Fruit fly (Drosophila melanogaster): ENCODE data around the gene Cpr65Ax2.
A peak's percentile ranks its signal among the peaks of the same experiment; 100 is the strongest.

Cpr65Ax2 gene

dm6 chr3L:6181776-6182175, 31.1 kb upstream of the Cpr65Ax2 start, which contains the start of gene CG10274 (continued):
- peak; percentile 79 for TF ChIP-seq CHES-1-like (GFP tag; optimal IDR thresholded peaks at IDR 0.05)
- peak; percentile 78 for TF ChIP-seq CG3847 (GFP tag; IDR thresholded peaks at IDR 0.05)
- TF ChIP-seq sna (GFP tag; IDR thresholded peaks at IDR 0.05; ENCODE audit: partially characterized antibody), result no peak
- TF ChIP-seq dati (GFP tag; IDR thresholded peaks at IDR 0.05), result no peak
- TF ChIP-seq CG1832 (GFP tag; optimal IDR thresholded peaks at IDR 0.05), result no peak
- no peak for TF ChIP-seq CTCF (GFP tag; optimal IDR thresholded peaks at IDR 0.05)
- TF ChIP-seq CG2116 (GFP tag; optimal IDR thresholded peaks at IDR 0.05), result peak; percentile 77
- peak; percentile 35; the same call in 1 of the 3 replicates for TF ChIP-seq ci (GFP tag; IDR thresholded peaks at IDR 0.05)
- TF ChIP-seq gt (GFP tag; IDR thresholded peaks at IDR 0.05), result no peak
- peak; percentile 57 for TF ChIP-seq CG2202 (tag; optimal IDR thresholded peaks at IDR 0.05)
- TF ChIP-seq tap (tag; optimal IDR thresholded peaks at IDR 0.05), result no peak
- peak; percentile 79 for TF ChIP-seq CG30020 (tag; optimal IDR thresholded peaks at IDR 0.05)
- no peak for TF ChIP-seq CG11504 (tag; optimal IDR thresholded peaks at IDR 0.05)
- peak in 1 of 2 experiments; percentile 67 for TF ChIP-seq Pdp1 (GFP tag; optimal IDR thresholded peaks at IDR 0.05)
- no peak for TF ChIP-seq CG15479 (GFP tag; optimal IDR thresholded peaks at IDR 0.05)
- no peak for TF ChIP-seq zen2 (GFP tag; IDR thresholded peaks at IDR 0.05; ENCODE audit: partially characterized antibody)
- TF ChIP-seq CG32532 (GFP tag; IDR thresholded peaks at IDR 0.05), result peak; percentile 66
- TF ChIP-seq CG10209 (GFP tag; optimal IDR thresholded peaks at IDR 0.05), result peak; percentile 76
- TF ChIP-seq ftz-f1 (GFP tag; optimal IDR thresholded peaks at IDR 0.05), result no peak
- TF ChIP-seq cato (GFP tag; optimal IDR thresholded peaks at IDR 0.05; ENCODE audit: borderline replicate concordance), result peak; percentile 56
- peak; percentile 72 for TF ChIP-seq CG18764 (GFP tag; optimal IDR thresholded peaks at IDR 0.05)
- no peak for TF ChIP-seq usp (GFP tag; optimal IDR thresholded peaks at IDR 0.05)
- TF ChIP-seq Ssrp (tag; optimal IDR thresholded peaks at IDR 0.05), result peak; percentile 80
- TF ChIP-seq Hey (tag; optimal IDR thresholded peaks at IDR 0.05), result no peak
- TF ChIP-seq eyg (GFP tag; optimal IDR thresholded peaks at IDR 0.05), result no peak
- TF ChIP-seq org-1 (GFP tag; optimal IDR thresholded peaks at IDR 0.05), result peak; percentile 24
- TF ChIP-seq Vsx1 (GFP tag; optimal IDR thresholded peaks at IDR 0.05), result no peak
- TF ChIP-seq ewg (GFP tag; optimal IDR thresholded peaks at IDR 0.05), result peak; percentile 61
- peak; percentile 79 for TF ChIP-seq CG3995 (GFP tag; optimal IDR thresholded peaks at IDR 0.05)
- peak; percentile 34; the same call in 1 of the 3 replicates for TF ChIP-seq CG14050 (GFP tag; IDR thresholded peaks at IDR 0.05)
- TF ChIP-seq CG18619 (GFP tag; optimal IDR thresholded peaks at IDR 0.05), result peak; percentile 77
- no peak for TF ChIP-seq onecut (GFP tag; IDR thresholded peaks at IDR 0.05)
- peak; percentile 79 for TF ChIP-seq Abd-B (GFP tag; optimal IDR thresholded peaks at IDR 0.05)
- TF ChIP-seq CG16815 (GFP tag; optimal IDR thresholded peaks at IDR 0.05), result peak; percentile 72
- TF ChIP-seq CG16813 (GFP tag; IDR thresholded peaks at IDR 0.05; ENCODE audit: partially characterized antibody), result no peak
- TF ChIP-seq HLHmδ (GFP tag; optimal IDR thresholded peaks at IDR 0.05), result no peak
- TF ChIP-seq CG11085 (GFP tag; IDR thresholded peaks at IDR 0.05), result peak; percentile 43
- TF ChIP-seq Drgx (GFP tag; IDR thresholded peaks at IDR 0.05), result peak; percentile 37; the same call in 1 of the 2 replicates
- peak; percentile 36 for TF ChIP-seq BEAF-32 (GFP tag; optimal IDR thresholded peaks at IDR 0.05)
- TF ChIP-seq ranshi (GFP tag; IDR thresholded peaks at IDR 0.05), result peak; percentile 61; the same call in 1 of the 2 replicates
- no peak for TF ChIP-seq CG34224 (GFP tag; IDR thresholded peaks at IDR 0.05; ENCODE audit: partially characterized antibody)
- peak; percentile 84 for TF ChIP-seq slbo (GFP tag; IDR thresholded peaks at IDR 0.05)
- TF ChIP-seq CG13775 (GFP tag; optimal IDR thresholded peaks at IDR 0.05), result peak; percentile 83
- TF ChIP-seq sima (GFP tag; optimal IDR thresholded peaks at IDR 0.05), result no peak
- peak; percentile 52 for TF ChIP-seq gfzf (GFP tag; optimal IDR thresholded peaks at IDR 0.05)
- no peak for TF ChIP-seq dmrt99B (tag; optimal IDR thresholded peaks at IDR 0.05)
- no peak for TF ChIP-seq Doc3 (GFP tag; IDR thresholded peaks at IDR 0.05; ENCODE audit: partially characterized antibody)
- no peak for TF ChIP-seq Dip2 (GFP tag; IDR thresholded peaks at IDR 0.05)
- TF ChIP-seq shn (GFP tag; optimal IDR thresholded peaks at IDR 0.05), result peak; percentile 70
- peak; percentile 15 for TF ChIP-seq CG3163 (GFP tag; optimal IDR thresholded peaks at IDR 0.05)
- TF ChIP-seq dm (GFP tag; optimal IDR thresholded peaks at IDR 0.05), result peak; percentile 30
